Fruit fly (Drosophila melanogaster): Measurements from ENCODE around the gene nis.

- TF ChIP-seq usp (GFP tag; optimal IDR thresholded peaks at IDR 0.05) (no peak), psq (optimal IDR thresholded peaks at IDR 0.05) (no peak), pan (optimal IDR thresholded peaks at IDR 0.05) (no peak), EcR (GFP tag; optimal IDR thresholded peaks at IDR 0.05) (no peak), CG8478 (optimal IDR thresholded peaks at IDR 0.05) (no peak), Dll (optimal IDR thresholded peaks at IDR 0.05) (no peak)
Observed at dm6 chr2L:1620797-1621196, 33.8 kb upstream of the nis start.

All from whole organism.